Worm (Caenorhabditis elegans) whole organism, L4 larva: ENCODE measurements around the gene fbxa-163.
A peak's percentile ranks its signal among the peaks of the same experiment; 100 is the strongest.

Experiments used
- D1046.2 ChIP-seq: fragments of 200-800 bp; sonication (Bioruptor generic); IDR thresholded peaks from 2 replicates; pipeline ENCODE4 v1.3.6; 2022; ENCODE audit warnings: missing genetic modification characterization, missing compliant biosample characterization
- F10B5.3 ChIP-seq: sonication (generic microtip); optimal IDR thresholded peaks from 2 replicates; lab custom pipeline; 2016; ENCODE audit warnings: mild to moderate bottlenecking, missing genetic modification characterization, missing compliant biosample characterization
- F26F4.8 ChIP-seq: fragments of 200-800 bp; sonication (Bioruptor generic); conservative IDR thresholded peaks from 2 replicates; pipeline ENCODE4 v1.3.6; 2022; ENCODE audit warnings: missing genetic modification characterization, missing compliant biosample characterization
- F37D6.2 ChIP-seq: sonication (generic microtip); optimal IDR thresholded peaks from 2 replicates; lab custom pipeline; 2016; ENCODE audit warnings: mild to moderate bottlenecking, missing genetic modification characterization, missing compliant biosample characterization
- F49E8.2 ChIP-seq: sonication (generic microtip); optimal IDR thresholded peaks from 2 replicates; lab custom pipeline; 2016; ENCODE audit warnings: missing compliant biosample characterization, mild to moderate bottlenecking, missing genetic modification characterization, borderline replicate concordance
- Y105C5A.15 ChIP-seq: fragments of 200-800 bp; sonication (Bioruptor generic); IDR thresholded peaks from 2 replicates; pipeline ENCODE4 v1.3.6; 2022; ENCODE audit warnings: missing genetic modification characterization, missing compliant biosample characterization
- Y48G9A.11 ChIP-seq: fragments of 200-800 bp; sonication (Bioruptor generic); IDR thresholded peaks from 2 replicates; pipeline ENCODE4 v1.3.6; 2022; ENCODE audit warnings: missing genetic modification reagents, missing genetic modification characterization, missing compliant biosample characterization
- Y5F2A.4 ChIP-seq: fragments of 200-800 bp; sonication (Bioruptor generic); optimal IDR thresholded peaks from 2 replicates; lab custom pipeline; 2018; ENCODE audit warnings: mild to moderate bottlenecking, missing genetic modification characterization, missing compliant biosample characterization
- ZK337.2 ChIP-seq: fragments of 200-800 bp; sonication (Bioruptor generic); IDR thresholded peaks from 2 replicates; pipeline ENCODE4 v1.3.6; 2022; ENCODE audit warnings: missing genetic modification reagents, missing genetic modification characterization, missing compliant biosample characterization
- aly-2 ChIP-seq: sonication (generic microtip); optimal IDR thresholded peaks from 2 replicates; lab custom pipeline; 2018; ENCODE audit warnings: missing biosample characterization, missing genetic modification characterization
- ceh-20 ChIP-seq: fragments of 200-800 bp; sonication (Bioruptor generic); IDR thresholded peaks from 2 replicates; pipeline ENCODE4 v1.3.6; 2022; ENCODE audit warnings: missing genetic modification reagents, missing genetic modification characterization, missing compliant biosample characterization
- ceh-32 ChIP-seq: sonication (generic microtip); optimal IDR thresholded peaks from 2 replicates; lab custom pipeline; 2016; ENCODE audit warnings: mild to moderate bottlenecking, missing genetic modification characterization, missing compliant biosample characterization; ENCODE audit not compliant: poor library complexity
- ctbp-1 ChIP-seq: fragments of 200-800 bp; sonication (Bioruptor generic); IDR thresholded peaks from 2 replicates; pipeline ENCODE4 v1.3.6; 2022; ENCODE audit warnings: missing genetic modification reagents, missing genetic modification characterization, missing compliant biosample characterization
- daf-19 ChIP-seq: fragments of 200-800 bp; sonication (Bioruptor generic); conservative IDR thresholded peaks from 2 replicates; pipeline ENCODE4 v1.3.6; 2022; ENCODE audit warnings: missing genetic modification characterization, missing compliant biosample characterization
- duxl-1 ChIP-seq: sonication (generic microtip); optimal IDR thresholded peaks from 2 replicates; lab custom pipeline; 2016; ENCODE audit warnings: mild to moderate bottlenecking, missing genetic modification characterization, moderate library complexity, missing compliant biosample characterization; ENCODE audit not compliant: poor library complexity
- dve-1 ChIP-seq: sonication (generic microtip); optimal IDR thresholded peaks from 2 replicates; lab custom pipeline; 2017; ENCODE audit warnings: antibody characterized with exemption, mild to moderate bottlenecking, missing genetic modification characterization, missing compliant biosample characterization; ENCODE audit not compliant: insufficient read depth
- hif-1 ChIP-seq, 2 experiments: sonication (generic microtip); optimal IDR thresholded peaks; 2 replicates each; lab custom pipeline; 2016 to 2017; ENCODE audit warnings: missing compliant biosample characterization in 2 of 2, missing genetic modification characterization in 2 of 2, missing genetic modification reagents in 2 of 2, missing genotype in 2 of 2, mild to moderate bottlenecking in 1 of 2
- hlh-11 ChIP-seq: fragments of 200-800 bp; sonication (Bioruptor generic); optimal IDR thresholded peaks from 2 replicates; lab custom pipeline; 2018; ENCODE audit warnings: mild to moderate bottlenecking, missing genetic modification characterization, missing compliant biosample characterization
- hmg-1.1 ChIP-seq: fragments of 200-800 bp; sonication (Bioruptor generic); IDR thresholded peaks from 2 replicates; pipeline ENCODE4 v1.3.6; 2022; ENCODE audit warnings: missing genetic modification reagents, missing genetic modification characterization, missing compliant biosample characterization
- lim-7 ChIP-seq: fragments of 200-800 bp; sonication (Bioruptor generic); IDR thresholded peaks from 2 replicates; pipeline ENCODE4 v1.3.6; 2022; ENCODE audit warnings: missing genetic modification characterization, missing compliant biosample characterization
- lin-39 ChIP-seq: fragments of 150-350 bp; optimal IDR thresholded peaks from 2 replicates; lab custom pipeline; 2014; ENCODE audit warnings: missing biosample characterization, missing genetic modification reagents, missing genetic modification characterization
- lir-3 ChIP-seq: sonication (generic microtip); optimal IDR thresholded peaks from 2 replicates; lab custom pipeline; 2016; ENCODE audit warnings: mild to moderate bottlenecking, missing genetic modification characterization, missing compliant biosample characterization
- mdt-29 ChIP-seq: fragments of 200-800 bp; sonication (Bioruptor generic); IDR thresholded peaks from 2 replicates; pipeline ENCODE4 v1.3.6; 2022; ENCODE audit warnings: missing genetic modification reagents, missing genetic modification characterization, missing compliant biosample characterization
- mxl-3 ChIP-seq: fragments of 200-800 bp; sonication (Bioruptor generic); optimal IDR thresholded peaks from 2 replicates; lab custom pipeline; 2018; ENCODE audit warnings: mild to moderate bottlenecking, missing genetic modification characterization, missing compliant biosample characterization
- nhr-102 ChIP-seq: sonication (generic microtip); optimal IDR thresholded peaks from 2 replicates; lab custom pipeline; 2016; ENCODE audit warnings: mild to moderate bottlenecking, missing genetic modification characterization, moderate library complexity, missing compliant biosample characterization
- nhr-25 ChIP-seq: sonication (generic microtip); optimal IDR thresholded peaks from 2 replicates; lab custom pipeline; 2017; ENCODE audit warnings: missing genetic modification characterization, mild to moderate bottlenecking, missing compliant biosample characterization, antibody characterized with exemption, moderate library complexity, borderline replicate concordance; ENCODE audit not compliant: insufficient read depth
- nhr-28 ChIP-seq: fragments of 150-350 bp; optimal IDR thresholded peaks from 2 replicates; lab custom pipeline; 2014; ENCODE audit warnings: missing biosample characterization, missing genetic modification characterization
- nhr-41 ChIP-seq: fragments of 200-800 bp; sonication (Bioruptor generic); IDR thresholded peaks from 2 replicates; pipeline ENCODE4 v1.3.6; 2022; ENCODE audit warnings: missing genetic modification reagents, missing genetic modification characterization, missing compliant biosample characterization
- nhr-6 ChIP-seq: fragments of 150-350 bp; optimal IDR thresholded peaks from 2 replicates; lab custom pipeline; 2014; ENCODE audit warnings: missing biosample characterization, missing genetic modification characterization
- nhr-77 ChIP-seq: fragments of 150-350 bp; optimal IDR thresholded peaks from 2 replicates; lab custom pipeline; 2014; ENCODE audit warnings: missing biosample characterization, missing genetic modification characterization
- pqm-1 ChIP-seq: sonication (generic microtip); optimal IDR thresholded peaks from 2 replicates; lab custom pipeline; 2017; ENCODE audit warnings: missing biosample characterization, missing genetic modification characterization
- unc-62 ChIP-seq, 3 experiments: fragments of 150-350 bp in 1 of 3; sonication (generic microtip); optimal IDR thresholded peaks in 2 of 3; peaks in 1 of 3; 1 replicate in 1 of 3; 2 replicates in 2 of 3; lab custom pipeline; 2014 to 2017; ENCODE audit warnings: missing biosample characterization in 3 of 3, missing genetic modification characterization in 3 of 3, missing genetic modification reagents in 3 of 3, missing genotype in 1 of 3
- zag-1 ChIP-seq: fragments of 150-350 bp; optimal IDR thresholded peaks from 2 replicates; lab custom pipeline; 2014; ENCODE audit warnings: missing biosample characterization, missing genetic modification characterization
- zip-11 ChIP-seq: fragments of 200-800 bp; sonication (Bioruptor generic); IDR thresholded peaks from 2 replicates; pipeline ENCODE4 v1.3.6; 2022; ENCODE audit warnings: missing genetic modification characterization, missing compliant biosample characterization
- ztf-11 ChIP-seq: fragments of 150-350 bp; optimal IDR thresholded peaks from 2 replicates; lab custom pipeline; 2014; ENCODE audit warnings: missing biosample characterization, missing genetic modification characterization

fbxa-163 gene

DNA sequence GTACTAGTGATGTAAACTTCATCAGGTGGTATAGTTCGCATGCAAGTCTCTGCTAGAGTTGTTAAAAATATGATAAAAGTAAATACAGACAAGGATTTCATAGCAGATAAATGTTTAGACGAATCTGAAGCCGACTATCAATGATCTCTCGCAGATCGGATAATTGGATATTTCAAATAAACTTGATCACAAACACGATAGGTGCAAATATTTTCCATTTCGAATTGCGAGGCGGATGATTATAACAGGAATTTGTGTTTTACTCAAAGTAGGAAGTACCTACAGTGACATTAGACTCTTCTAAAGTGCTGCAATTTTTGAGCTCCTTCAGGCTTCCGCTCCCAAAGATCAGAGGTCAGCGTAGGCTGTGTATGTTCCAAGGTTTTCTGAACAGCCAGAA, 20.7 kb downstream of the fbxa-163 start, which contains the start of gene T07H3.7:
Gene T07H3.7, minus strand, starts transcription at position 101 of the 400 bp plus-strand sequence.
- TF ChIP-seq dve-1 (no peak), ztf-11 (no peak), ceh-32 (tag; lab: Kevin White, UChicago) (no peak), pqm-1 (no peak), hmg-1.1 (GFP tag; lab: Robert Waterston, UW) (no peak), aly-2 (no peak), F49E8.2 (tag; lab: Kevin White, UChicago) (no peak), ctbp-1 (GFP tag; lab: Robert Waterston, UW) (no peak)

DNA sequence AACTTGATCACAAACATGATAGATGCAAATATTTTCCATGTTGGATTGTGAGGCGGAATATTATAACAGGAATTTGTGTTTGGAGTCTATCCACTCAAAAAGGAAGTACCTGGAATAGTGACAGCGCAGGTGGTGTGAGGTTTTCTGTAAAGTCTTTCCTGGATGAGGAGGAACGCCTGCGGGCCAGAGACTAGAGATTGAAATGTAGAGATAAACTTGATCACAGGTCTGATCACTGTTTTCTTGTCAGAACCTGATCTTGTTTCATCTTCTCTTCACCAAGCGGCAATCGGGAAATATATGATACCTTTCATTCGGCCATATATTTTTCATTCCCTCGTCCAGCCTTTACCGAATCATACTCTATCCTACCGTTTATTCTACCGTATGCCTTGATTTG, 24.2 kb downstream of the fbxa-163 start, which contains the start of gene T07H3.8:
Gene T07H3.8, plus strand, starts transcription at position 301 of the 400 bp plus-strand sequence.
- TF ChIP-seq mdt-29 (GFP tag; lab: Robert Waterston, UW) (no peak), duxl-1 (no peak), nhr-6 (tag; lab: Kevin White, UChicago) (no peak), nhr-102 (tag; lab: Kevin White, UChicago) (no peak), unc-62 (GFP tag; optimal IDR thresholded peaks at IDR 0.05 in 1 of 2; lab: Kevin White, UChicago) (no peak), unc-62 (tag; optimal IDR thresholded peaks at IDR 0.05; lab: Kevin White, UChicago) (no peak), lin-39 (no peak), mxl-3 (GFP tag; lab: Kevin White, UChicago) (no peak), zag-1 (tag; lab: Kevin White, UChicago) (no peak), lim-7 (GFP tag; lab: Robert Waterston, UW) (no peak), ceh-20 (GFP tag; lab: Robert Waterston, UW) (no peak)

DNA sequence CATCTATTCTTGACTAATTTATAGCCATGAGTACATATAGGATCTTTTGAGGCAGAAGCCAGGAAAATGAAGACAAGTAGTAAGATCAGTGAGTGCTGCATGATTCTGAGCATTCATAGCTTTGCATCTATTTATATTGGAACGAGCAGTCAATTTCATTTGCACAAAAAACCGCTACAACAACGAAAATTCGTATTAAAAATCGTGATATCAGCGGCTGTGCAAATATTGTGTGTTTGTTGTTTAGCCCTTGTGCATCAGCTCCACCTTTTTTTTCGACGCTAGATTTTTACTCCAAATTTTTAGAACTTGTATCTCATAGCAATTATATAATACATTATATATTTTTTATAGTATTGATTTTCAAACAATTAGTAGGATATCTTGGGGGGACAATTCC, 26.4 kb downstream of the fbxa-163 start, which contains the start of gene clec-21:
Gene clec-21, minus strand, starts transcription at position 101 of the 400 bp plus-strand sequence.
- no peak for TF ChIP-seq Y48G9A.11 (GFP tag; lab: Robert Waterston, UW)
- no peak for TF ChIP-seq duxl-1
- TF ChIP-seq F37D6.2 (tag; lab: Kevin White, UChicago): no peak
- no peak for TF ChIP-seq Y5F2A.4 (GFP tag; lab: Kevin White, UChicago)
- no peak for TF ChIP-seq lir-3 (tag; lab: Kevin White, UChicago)
- TF ChIP-seq F10B5.3 (tag; lab: Kevin White, UChicago): no peak
- TF ChIP-seq Y105C5A.15 (GFP tag; lab: Robert Waterston, UW): no peak
- TF ChIP-seq ZK337.2: no peak
- no peak for TF ChIP-seq nhr-6 (tag; lab: Kevin White, UChicago)
- TF ChIP-seq hif-1 (tag; optimal IDR thresholded peaks at IDR 0.05; lab: Kevin White, UChicago): no peak
- no peak for TF ChIP-seq nhr-41 (GFP tag; lab: Robert Waterston, UW)
- no peak for TF ChIP-seq zip-11 (GFP tag; lab: Robert Waterston, UW)
- TF ChIP-seq D1046.2 (GFP tag; lab: Robert Waterston, UW): no peak
- no peak for TF ChIP-seq daf-19 (GFP tag; lab: Robert Waterston, UW)
- TF ChIP-seq nhr-77 (tag; lab: Kevin White, UChicago): no peak
- TF ChIP-seq nhr-25 (tag; lab: Kevin White, UChicago): no peak
- TF ChIP-seq nhr-28 (tag; lab: Kevin White, UChicago): no peak
- TF ChIP-seq F26F4.8 (GFP tag; lab: Robert Waterston, UW): no peak

DNA sequence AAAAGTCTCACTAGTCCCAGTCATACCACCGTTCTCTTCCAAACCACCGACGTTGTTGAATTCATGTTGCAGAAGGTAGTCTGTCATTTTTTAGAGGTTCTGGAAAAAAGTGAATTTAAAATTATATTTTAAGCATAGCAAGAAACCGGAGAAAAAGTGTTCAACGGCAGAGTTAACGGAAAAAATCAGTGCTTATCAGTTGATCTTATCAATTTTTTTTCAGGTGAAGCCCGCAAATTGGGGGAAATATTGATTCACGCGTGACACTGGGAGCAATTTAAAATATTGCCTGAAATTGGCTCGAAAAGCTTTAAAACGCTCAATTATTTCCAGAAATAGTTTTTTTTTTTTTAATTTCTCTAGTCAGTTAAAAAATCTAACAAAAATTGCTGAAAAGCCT, 30.6 kb downstream of the fbxa-163 start, which contains the start of gene math-38:
Gene math-38, minus strand, starts transcription at position 101 of the 400 bp plus-strand sequence.
- TF ChIP-seq Y48G9A.11 (GFP tag; lab: Robert Waterston, UW) (no peak), hlh-11 (tag; lab: Kevin White, UChicago) (peak; percentile 16), nhr-28 (tag; lab: Kevin White, UChicago) (peak; percentile 28)
